Worm (Caenorhabditis elegans) whole organism, mixed stage, embryonic: Measurements from ENCODE around the gene ttr-36.

ENCODE experiments used
- elt-3 ChIP-seq: fragments of 150-350 bp; optimal IDR thresholded peaks from 2 replicates; lab custom pipeline; 2014; ENCODE audit warnings: missing biosample characterization, missing genetic modification characterization
- flh-1 ChIP-seq: fragments of 200-800 bp; sonication (Bioruptor generic); optimal IDR thresholded peaks from 2 replicates; lab custom pipeline; 2018; ENCODE audit warnings: mild to moderate bottlenecking, missing genetic modification characterization, moderate library complexity, missing compliant biosample characterization
- lin-13 ChIP-seq: fragments of 150-350 bp; optimal IDR thresholded peaks from 2 replicates; lab custom pipeline; 2014; ENCODE audit warnings: missing biosample characterization, missing genetic modification characterization
- nhr-28 ChIP-seq: fragments of 150-350 bp; optimal IDR thresholded peaks from 2 replicates; lab custom pipeline; 2014; ENCODE audit warnings: missing biosample characterization, missing genetic modification characterization
- nhr-76 ChIP-seq: sonication (generic microtip); optimal IDR thresholded peaks from 2 replicates; lab custom pipeline; 2017; ENCODE audit warnings: missing biosample characterization, missing genetic modification characterization
- tbx-8 ChIP-seq: fragments of 200-800 bp; sonication (Bioruptor generic); optimal IDR thresholded peaks from 2 replicates; lab custom pipeline; 2018; ENCODE audit warnings: mild to moderate bottlenecking, missing genetic modification characterization, moderate library complexity, missing compliant biosample characterization
- unc-39 ChIP-seq: fragments of 150-350 bp; optimal IDR thresholded peaks from 2 replicates; lab custom pipeline; 2014; ENCODE audit warnings: missing biosample characterization, missing genetic modification characterization

ce11 chrX:6543665-6544064 is 32.9 kb downstream of the ttr-36 start:
- no peak for TF ChIP-seq lin-13 (tag; lab: Kevin White, UChicago)
- no peak for TF ChIP-seq nhr-28 (tag; lab: Kevin White, UChicago)
- no peak for TF ChIP-seq tbx-8 (GFP tag; lab: Kevin White, UChicago)
- TF ChIP-seq elt-3 (tag; lab: Kevin White, UChicago) = no peak
- no peak for TF ChIP-seq unc-39 (tag; lab: Kevin White, UChicago)
- no peak for TF ChIP-seq flh-1
- no peak for TF ChIP-seq nhr-76 (tag; lab: Kevin White, UChicago)
